Worm (Caenorhabditis elegans) whole organism, L2 larva: ENCODE measurements around the gene srb-6.

Experiments
- C34F6.9 ChIP-seq: fragments of 150-350 bp; optimal IDR thresholded peaks from 2 replicates; lab custom pipeline; 2014; ENCODE audit warnings: missing biosample characterization, missing genetic modification characterization
- F13H6.1 ChIP-seq: sonication (generic microtip); optimal IDR thresholded peaks from 2 replicates; lab custom pipeline; 2016; ENCODE audit warnings: missing genetic modification characterization, missing compliant biosample characterization
- R02D3.7 ChIP-seq: fragments of 150-350 bp; optimal IDR thresholded peaks from 2 replicates; lab custom pipeline; 2014; ENCODE audit warnings: missing biosample characterization, missing genetic modification characterization
- ZK546.5 ChIP-seq: sonication (generic microtip); optimal IDR thresholded peaks from 2 replicates; lab custom pipeline; 2017; ENCODE audit warnings: missing biosample characterization, missing genetic modification characterization
- aly-2 ChIP-seq: fragments of 150-350 bp; optimal IDR thresholded peaks from 2 replicates; lab custom pipeline; 2014; ENCODE audit warnings: missing biosample characterization, missing genetic modification characterization
- ama-1 ChIP-seq: fragments of 150-350 bp; optimal IDR thresholded peaks from 2 replicates; lab custom pipeline; 2018; ENCODE audit warnings: inconsistent platforms
- blmp-1 ChIP-seq: sonication (generic microtip); optimal IDR thresholded peaks from 2 replicates; lab custom pipeline; 2017; ENCODE audit warnings: missing genetic modification characterization, mild to moderate bottlenecking, missing compliant biosample characterization, antibody characterized with exemption, moderate library complexity; ENCODE audit not compliant: insufficient read depth
- ceh-16 ChIP-seq: fragments of 150-350 bp; optimal IDR thresholded peaks from 2 replicates; lab custom pipeline; 2014; ENCODE audit warnings: missing biosample characterization, missing genetic modification characterization
- crh-2 ChIP-seq: sonication (generic microtip); optimal IDR thresholded peaks from 2 replicates; lab custom pipeline; 2017; ENCODE audit warnings: missing biosample characterization, missing genetic modification characterization
- dmd-4 ChIP-seq: sonication (generic microtip); optimal IDR thresholded peaks from 2 replicates; lab custom pipeline; 2017; ENCODE audit warnings: missing biosample characterization, missing genetic modification characterization
- egl-27 ChIP-seq: sonication (generic microtip); optimal IDR thresholded peaks from 3 replicates; lab custom pipeline; 2017; ENCODE audit warnings: missing biosample characterization, missing genetic modification reagents, missing genetic modification characterization
- elt-1 ChIP-seq: fragments of 150-350 bp; optimal IDR thresholded peaks from 2 replicates; lab custom pipeline; 2014; ENCODE audit warnings: missing biosample characterization, missing genetic modification characterization
- fos-1 ChIP-seq: fragments of 150-350 bp; optimal IDR thresholded peaks from 2 replicates; lab custom pipeline; 2014; ENCODE audit warnings: missing biosample characterization, missing genetic modification characterization
- gmeb-1 ChIP-seq: fragments of 150-350 bp; optimal IDR thresholded peaks from 2 replicates; lab custom pipeline; 2014; ENCODE audit warnings: missing biosample characterization, missing genetic modification characterization
- lin-11 ChIP-seq: fragments of 150-350 bp; sonication (generic microtip); optimal IDR thresholded peaks from 2 replicates; lab custom pipeline; 2014; ENCODE audit warnings: missing biosample characterization, missing genetic modification characterization, inconsistent platforms, mixed read lengths
- lin-13 ChIP-seq: fragments of 150-350 bp; optimal IDR thresholded peaks from 2 replicates; lab custom pipeline; 2014; ENCODE audit warnings: missing biosample characterization, missing genetic modification reagents, missing genetic modification characterization
- lin-39 ChIP-seq: fragments of 150-350 bp; optimal IDR thresholded peaks from 2 replicates; lab custom pipeline; 2014; ENCODE audit warnings: missing biosample characterization, missing genetic modification reagents, missing genetic modification characterization
- lsy-2 ChIP-seq, 2 experiments: fragments of 150-350 bp in 1 of 2; sonication (generic microtip) in 1 of 2; optimal IDR thresholded peaks; 2 replicates each; lab custom pipeline; 2014 to 2017; ENCODE audit warnings: missing biosample characterization in 2 of 2, missing genetic modification characterization in 2 of 2
- mab-5 ChIP-seq: fragments of 150-350 bp; optimal IDR thresholded peaks from 2 replicates; lab custom pipeline; 2014; ENCODE audit warnings: missing biosample characterization, missing genetic modification characterization
- mbf-1 ChIP-seq: sonication (generic microtip); optimal IDR thresholded peaks from 2 replicates; lab custom pipeline; 2017; ENCODE audit warnings: missing biosample characterization, missing genetic modification characterization
- mdl-1 ChIP-seq, 2 experiments: fragments of 150-350 bp in 1 of 2; sonication (generic microtip) in 1 of 2; optimal IDR thresholded peaks; 2 replicates each; lab custom pipeline; 2017; ENCODE audit warnings: missing biosample characterization in 2 of 2, missing genetic modification characterization in 2 of 2
- nhr-12 ChIP-seq: fragments of 150-350 bp; optimal IDR thresholded peaks from 2 replicates; lab custom pipeline; 2014; ENCODE audit warnings: missing biosample characterization, missing genetic modification characterization
- nhr-129 ChIP-seq: fragments of 150-350 bp; optimal IDR thresholded peaks from 2 replicates; lab custom pipeline; 2014; ENCODE audit warnings: missing biosample characterization, missing genetic modification characterization
- nhr-21 ChIP-seq: fragments of 150-350 bp; optimal IDR thresholded peaks from 2 replicates; lab custom pipeline; 2014; ENCODE audit warnings: missing biosample characterization, missing genetic modification characterization
- nhr-237 ChIP-seq: fragments of 150-350 bp; optimal IDR thresholded peaks from 2 replicates; lab custom pipeline; 2014; ENCODE audit warnings: missing biosample characterization, missing genetic modification characterization
- peb-1 ChIP-seq: fragments of 150-350 bp; optimal IDR thresholded peaks from 2 replicates; lab custom pipeline; 2014; ENCODE audit warnings: missing biosample characterization, missing genetic modification characterization
- sem-4 ChIP-seq: fragments of 150-350 bp; optimal IDR thresholded peaks from 2 replicates; lab custom pipeline; 2014; ENCODE audit warnings: missing biosample characterization, missing genetic modification reagents, missing genetic modification characterization
- skn-1 ChIP-seq: sonication (generic microtip); optimal IDR thresholded peaks from 2 replicates; lab custom pipeline; 2017; ENCODE audit warnings: missing biosample characterization, missing genetic modification characterization
- sma-3 ChIP-seq: sonication (generic microtip); optimal IDR thresholded peaks from 2 replicates; lab custom pipeline; 2016; ENCODE audit warnings: missing genetic modification reagents, missing genetic modification characterization, missing compliant biosample characterization
- sma-9 ChIP-seq, 2 experiments: fragments of 150-350 bp in 1 of 2; sonication (generic microtip) in 1 of 2; optimal IDR thresholded peaks; 2 replicates each; lab custom pipeline; 2014 to 2016; ENCODE audit warnings: missing genetic modification characterization in 2 of 2, mild to moderate bottlenecking in 1 of 2, missing biosample characterization in 1 of 2, missing compliant biosample characterization in 1 of 2, missing genetic modification reagents in 1 of 2, moderate library complexity in 1 of 2
- snpc-4 ChIP-seq: fragments of 150-350 bp; optimal IDR thresholded peaks from 2 replicates; lab custom pipeline; 2014; ENCODE audit warnings: missing biosample characterization, missing genetic modification characterization
- unc-39 ChIP-seq: fragments of 150-350 bp; optimal IDR thresholded peaks from 2 replicates; lab custom pipeline; 2014; ENCODE audit warnings: missing biosample characterization, missing genetic modification characterization
- unc-62 ChIP-seq: fragments of 150-350 bp; optimal IDR thresholded peaks from 2 replicates; lab custom pipeline; 2014; ENCODE audit warnings: missing biosample characterization, missing genetic modification reagents, missing genetic modification characterization
- ztf-1 ChIP-seq: fragments of 200-800 bp; sonication (Bioruptor generic); conservative IDR thresholded peaks from 2 replicates; pipeline ENCODE4 v1.3.6; 2022; ENCODE audit warnings: missing genetic modification characterization, missing compliant biosample characterization
- ztf-11 ChIP-seq: sonication (generic microtip); optimal IDR thresholded peaks from 2 replicates; lab custom pipeline; 2017; ENCODE audit warnings: missing biosample characterization, missing genetic modification characterization
- ztf-4 ChIP-seq: fragments of 150-350 bp; optimal IDR thresholded peaks from 2 replicates; lab custom pipeline; 2014; ENCODE audit warnings: missing biosample characterization, missing genetic modification characterization

Gene srb-6

ce11 chrII:10194605-10195004, at the start of gene srb-6:
Gene srb-6 (plus strand): TSS chrII:10194905.
- no peak for TF ChIP-seq gmeb-1 (tag; lab: Kevin White, UChicago)

- TF ChIP-seq peb-1 (tag; lab: Kevin White, UChicago) (no peak), ztf-4 (no peak), mbf-1 (tag; lab: Kevin White, UChicago) (no peak), ztf-1 (no peak), sma-9 (GFP tag; optimal IDR thresholded peaks at IDR 0.05; lab: Kevin White, UChicago) (no peak), sma-9 (tag; optimal IDR thresholded peaks at IDR 0.05; lab: Kevin White, UChicago) (no peak), gmeb-1 (tag; lab: Kevin White, UChicago) (no peak), nhr-237 (no peak), lin-39 (no peak), aly-2 (tag; lab: Kevin White, UChicago) (no peak), dmd-4 (tag; lab: Kevin White, UChicago) (no peak), lsy-2 (tag; optimal IDR thresholded peaks at IDR 0.05; lab: Kevin White, UChicago) (no peak), C34F6.9 (tag; lab: Kevin White, UChicago) (no peak), nhr-21 (no peak), sem-4 (tag; lab: Kevin White, UChicago) (no peak)
Observed at ce11 chrII:10146488-10146887, 48.2 kb upstream of the srb-6 start, which contains the start of gene pax-3. Gene pax-3 (plus strand): TSS chrII:10146570.

- no peak for TF ChIP-seq lin-13
- TF ChIP-seq crh-2 (tag; lab: Kevin White, UChicago) = no peak
- no peak for TF ChIP-seq R02D3.7 (tag; lab: Kevin White, UChicago)
- no peak for TF ChIP-seq mab-5 (tag; lab: Kevin White, UChicago)
- TF ChIP-seq lin-11 (tag; lab: Kevin White, UChicago) = no peak
- TF ChIP-seq fos-1 (tag; lab: Kevin White, UChicago) = no peak
- TF ChIP-seq elt-1 = no peak
- TF ChIP-seq mdl-1 (tag; optimal IDR thresholded peaks at IDR 0.05; lab: Kevin White, UChicago) = no peak
- no peak for TF ChIP-seq nhr-129 (tag; lab: Kevin White, UChicago)
- no peak for TF ChIP-seq sma-9 (GFP tag; optimal IDR thresholded peaks at IDR 0.05; lab: Kevin White, UChicago)
- TF ChIP-seq sma-9 (tag; optimal IDR thresholded peaks at IDR 0.05; lab: Kevin White, UChicago) = no peak
- no peak for TF ChIP-seq unc-39 (tag; lab: Kevin White, UChicago)
- no peak for TF ChIP-seq snpc-4 (tag; lab: Kevin White, UChicago)
- no peak for TF ChIP-seq lin-39
- TF ChIP-seq unc-62 (GFP tag; lab: Kevin White, UChicago) = no peak
- TF ChIP-seq mbf-1 (tag; lab: Kevin White, UChicago) = no peak
- no peak for TF ChIP-seq sem-4 (tag; lab: Kevin White, UChicago)
- no peak for TF ChIP-seq egl-27 (tag; lab: Kevin White, UChicago)
- TF ChIP-seq gmeb-1 (tag; lab: Kevin White, UChicago) = no peak
- no peak for TF ChIP-seq skn-1 (tag; lab: Kevin White, UChicago)
- TF ChIP-seq, all 48 proteins: peak for 0
Observed at ce11 chrII:10147502-10147901, 47.2 kb upstream of the srb-6 start.

ce11 chrII:10155106-10155505, 39.6 kb upstream of the srb-6 start, which contains the start of gene nlp-63:
Gene nlp-63 (plus strand): TSS chrII:10155406.
- no peak for TF ChIP-seq ZK546.5 (tag; lab: Kevin White, UChicago)
- TF ChIP-seq snpc-4 (tag; lab: Kevin White, UChicago) = no peak
- no peak for TF ChIP-seq gmeb-1 (tag; lab: Kevin White, UChicago)
- no peak for TF ChIP-seq ztf-11
- no peak for TF ChIP-seq peb-1 (tag; lab: Kevin White, UChicago)
- TF ChIP-seq sem-4 (tag; lab: Kevin White, UChicago) = no peak
- no peak for TF ChIP-seq elt-1
- no peak for TF ChIP-seq sma-3 (GFP tag; lab: Kevin White, UChicago)
- TF ChIP-seq ama-1 = no peak
- no peak for TF ChIP-seq blmp-1 (tag; lab: Kevin White, UChicago)
- no peak for TF ChIP-seq nhr-12 (tag; lab: Kevin White, UChicago)
- TF ChIP-seq aly-2 (tag; lab: Kevin White, UChicago) = no peak
- no peak for TF ChIP-seq ceh-16 (tag; lab: Kevin White, UChicago)

- TF ChIP-seq ztf-1 (0 out of 2 replicates have a peak, but pooled peaks have one; percentile 69), dmd-4 (tag; lab: Kevin White, UChicago) (no peak), skn-1 (tag; lab: Kevin White, UChicago) (no peak), F13H6.1 (tag; lab: Kevin White, UChicago) (no peak)
Observed at ce11 chrII:10162785-10163184, 31.9 kb upstream of the srb-6 start.
